Worm (Caenorhabditis elegans): ENCODE results near the gene prp-18.
"Not testable (repeated sequence)": the region's sequence is repeated elsewhere in the genome, so short reads cannot be mapped to it uniquely, and the experiment has no call there.

The prp-18 gene

DNA sequence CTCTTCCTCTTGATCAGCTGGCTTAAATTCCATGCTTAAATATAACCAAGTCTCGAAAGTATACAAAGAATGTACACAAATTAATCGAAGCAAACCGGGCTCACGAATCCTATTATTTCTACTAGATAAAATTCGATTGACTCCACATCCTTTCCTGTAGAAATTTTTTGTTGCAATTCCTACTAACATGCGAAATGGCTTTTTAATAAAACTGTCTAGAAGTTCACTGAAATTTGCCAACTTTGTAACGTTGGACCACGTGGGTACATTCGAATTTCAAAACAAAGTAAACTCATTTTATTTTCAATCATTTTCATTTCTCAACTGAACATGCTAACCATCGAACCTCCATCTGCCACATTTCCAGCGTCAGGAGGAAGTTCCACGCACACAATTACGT is 10.9 kb upstream of the prp-18 start, which contains the start of gene ssp-32:
Gene ssp-32, plus strand, starts transcription at position 301 of the 400 bp plus-strand sequence.
- TF ChIP-seq unc-39 (tag; optimal IDR thresholded peaks at IDR 0.05) = no peak

DNA sequence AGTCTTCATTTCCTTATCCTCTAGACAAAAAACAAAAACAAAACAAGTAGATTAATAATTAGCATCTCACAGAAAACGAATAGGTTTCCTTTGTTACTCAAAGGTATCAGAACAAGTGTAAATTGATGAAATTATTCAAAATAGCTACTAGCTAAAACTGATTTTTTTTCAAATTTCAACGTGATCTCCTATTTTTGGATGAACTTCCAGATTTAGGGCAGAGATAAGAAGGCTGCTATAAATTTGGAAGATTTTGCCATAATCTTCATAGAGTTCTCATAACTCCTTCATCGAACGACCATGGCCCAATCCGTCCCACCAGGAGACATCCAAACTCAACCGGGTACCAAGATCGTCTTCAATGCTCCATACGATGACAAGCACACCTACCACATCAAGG is 10.1 kb upstream of the prp-18 start, which contains the start of gene msp-77:
Gene msp-77, plus strand, starts transcription at position 301 of the 400 bp plus-strand sequence.
- TF ChIP-seq elt-1, tbx-2, ztf-11 (tag; optimal IDR thresholded peaks at IDR 0.05): not testable (repeated sequence)

DNA sequence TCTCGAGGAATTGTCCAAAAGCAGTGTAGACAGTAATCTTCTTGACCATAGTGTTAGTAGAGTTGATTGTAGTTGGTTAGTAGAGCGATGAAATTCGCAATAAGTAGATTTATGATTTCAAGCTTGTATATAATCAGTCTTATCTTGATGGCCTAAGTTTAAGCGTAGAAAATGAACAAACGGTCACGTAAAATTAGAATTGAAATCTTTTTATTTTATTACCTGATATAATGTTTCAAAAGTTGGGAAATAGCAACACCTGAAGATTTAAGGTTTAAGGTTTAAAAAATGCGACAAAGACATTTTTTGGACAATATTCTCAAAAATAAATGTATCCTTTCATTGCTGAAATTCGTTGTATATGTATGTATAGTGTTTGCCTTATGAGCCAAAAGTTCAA is 9.5 kb upstream of the prp-18 start, which contains the start of gene sss-1:
Gene sss-1, minus strand, starts transcription at position 101 of the 400 bp plus-strand sequence.
- TF ChIP-seq nhr-11, ceh-82, lin-15B (tag; optimal IDR thresholded peaks at IDR 0.05): not testable (repeated sequence)

DNA sequence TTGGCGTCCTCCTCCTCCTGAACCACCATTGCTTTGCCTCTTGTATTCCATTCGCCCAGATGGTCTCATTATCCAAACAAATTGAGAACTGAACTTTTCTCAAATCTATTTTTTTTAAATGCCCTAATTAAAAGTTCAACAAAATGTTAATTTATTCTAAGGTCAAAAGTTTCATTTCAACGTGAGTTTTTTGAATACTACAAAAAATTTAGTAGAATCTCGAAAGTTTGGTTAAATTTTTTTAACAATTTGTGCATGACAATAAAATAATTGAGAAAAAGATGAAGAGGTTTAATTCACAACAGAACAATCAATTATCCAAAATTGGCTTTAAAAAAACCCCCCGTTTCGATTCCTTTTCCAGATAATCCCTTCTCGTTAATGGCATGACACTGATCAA is 7.8 kb upstream of the prp-18 start, which contains the start of gene F32B6.4:
Gene F32B6.4, minus strand, starts transcription at position 101 of the 400 bp plus-strand sequence.
- TF ChIP-seq nhr-237 (tag; optimal IDR thresholded peaks at IDR 0.05) = no peak
- TF ChIP-seq lin-39 (tag; optimal IDR thresholded peaks at IDR 0.05) = no peak
- no peak for TF ChIP-seq aly-2 (tag; optimal IDR thresholded peaks at IDR 0.05)
- no peak for TF ChIP-seq nhr-77 (tag; optimal IDR thresholded peaks at IDR 0.05)
- TF ChIP-seq ZK546.5 (tag; optimal IDR thresholded peaks at IDR 0.05) = no peak

DNA sequence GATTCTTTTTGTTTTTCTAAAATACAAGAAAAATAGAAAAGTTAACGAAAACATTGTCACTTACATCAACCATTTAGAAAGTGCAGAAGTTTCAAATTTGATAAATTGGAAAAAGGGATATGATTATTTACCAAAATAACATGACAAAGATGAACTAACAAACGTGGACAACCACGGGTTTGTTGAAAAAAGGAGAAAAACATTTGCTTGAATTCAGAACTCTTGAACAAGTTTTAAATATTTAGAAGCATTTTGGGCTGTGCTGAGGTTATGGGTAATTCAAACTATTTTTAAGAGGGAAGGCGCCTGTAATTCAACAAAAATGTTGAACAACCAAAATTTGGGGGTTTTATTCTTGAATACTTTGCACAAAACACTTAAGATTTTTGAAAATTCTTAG is 5.7 kb upstream of the prp-18 start, which contains the start of gene ttbk-3:
Gene ttbk-3, minus strand, starts transcription at position 101 of the 400 bp plus-strand sequence.
- no peak for TF ChIP-seq ztf-11 (tag; optimal IDR thresholded peaks at IDR 0.05)
- TF ChIP-seq ceh-16 (tag; optimal IDR thresholded peaks at IDR 0.05) = no peak
- no peak for TF ChIP-seq nhr-67 (tag; optimal IDR thresholded peaks at IDR 0.05)
- no peak for TF ChIP-seq ceh-82 (tag; optimal IDR thresholded peaks at IDR 0.05)
- TF ChIP-seq zag-1 (tag; optimal IDR thresholded peaks at IDR 0.05) = no peak
- no peak for TF ChIP-seq fos-1 (tag; optimal IDR thresholded peaks at IDR 0.05)
- TF ChIP-seq nhr-76 (tag; optimal IDR thresholded peaks at IDR 0.05) = no peak
- TF ChIP-seq unc-39 (tag; optimal IDR thresholded peaks at IDR 0.05) = no peak
- TF ChIP-seq hmg-11 (tag; optimal IDR thresholded peaks at IDR 0.05) = no peak
- no peak for TF ChIP-seq lin-15B (tag; optimal IDR thresholded peaks at IDR 0.05)
- no peak for TF ChIP-seq nhr-77 (tag; optimal IDR thresholded peaks at IDR 0.05)
- TF ChIP-seq elt-3 (tag; optimal IDR thresholded peaks at IDR 0.05) = no peak
- no peak for TF ChIP-seq aly-2 (tag; optimal IDR thresholded peaks at IDR 0.05)
- no peak for TF ChIP-seq nhr-237 (tag; optimal IDR thresholded peaks at IDR 0.05)
- no peak for TF ChIP-seq fkh-2 (tag; optimal IDR thresholded peaks at IDR 0.05)
- no peak for TF ChIP-seq daf-12 (tag; optimal IDR thresholded peaks at IDR 0.05)

DNA sequence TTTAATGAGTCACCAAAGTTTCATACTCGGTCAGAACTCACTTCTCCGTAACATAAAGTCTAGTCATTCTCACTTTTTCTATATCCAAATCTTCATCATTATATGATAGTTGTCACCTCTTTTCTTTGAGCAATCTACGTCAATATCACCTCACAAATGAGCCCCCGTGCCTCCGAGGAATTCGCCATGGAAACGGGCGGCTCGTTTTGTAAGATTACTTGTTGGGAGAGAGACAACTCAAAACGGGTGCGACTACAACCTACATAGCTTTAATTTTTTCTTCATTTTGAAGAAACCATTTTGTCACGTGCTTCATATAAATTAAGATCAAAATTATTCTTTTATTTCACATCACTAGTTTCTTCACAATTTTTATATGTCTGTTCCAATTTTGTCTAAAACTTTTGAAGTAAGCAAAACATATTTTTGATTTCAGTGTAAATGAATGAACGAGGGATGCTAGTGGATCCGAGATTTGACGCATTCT is 5.2 kb downstream of the prp-18 start, which contains the start of gene nhr-4:
Gene nhr-4, plus strand, starts transcription at position 437 of the 487 bp plus-strand sequence.
- no peak for TF ChIP-seq ztf-4 (tag; optimal IDR thresholded peaks at IDR 0.05)
- no peak for TF ChIP-seq unc-39 (tag; optimal IDR thresholded peaks at IDR 0.05)
- no peak for TF ChIP-seq pha-4 (tag; optimal IDR thresholded peaks at IDR 0.05)

DNA sequence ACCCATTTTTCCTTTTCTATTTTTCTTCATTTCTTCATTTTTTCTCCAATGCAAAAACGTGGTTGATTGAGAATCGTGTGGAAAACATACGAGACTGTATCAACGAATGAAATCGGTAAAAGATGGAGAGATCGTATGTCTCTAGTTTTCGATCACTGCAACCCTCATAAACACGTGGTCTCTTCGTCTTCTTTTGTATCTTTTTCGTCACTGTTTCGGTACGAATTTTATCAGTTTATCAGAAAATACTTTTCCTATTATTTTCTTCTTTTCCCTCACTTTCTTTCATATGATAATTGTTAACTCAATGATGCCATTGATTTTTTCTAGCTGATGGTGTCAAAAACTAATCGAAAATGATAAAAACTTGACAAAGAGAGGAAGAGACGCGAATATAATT is 8.5 kb downstream of the prp-18 start:
- peak; percentile 50 for TF ChIP-seq pqm-1 (tag; optimal IDR thresholded peaks at IDR 0.05)
- no peak for TF ChIP-seq nhr-237 (tag; optimal IDR thresholded peaks at IDR 0.05)
- TF ChIP-seq sea-2 (GFP tag; optimal IDR thresholded peaks at IDR 0.05) = no peak
- TF ChIP-seq ceh-28 (tag; optimal IDR thresholded peaks at IDR 0.05) = peak; percentile 14
- TF ChIP-seq jun-1 (tag; optimal IDR thresholded peaks at IDR 0.05) = peak; percentile 70
- TF ChIP-seq pha-4 (tag; optimal IDR thresholded peaks at IDR 0.05) = peak; percentile 53
- TF ChIP-seq nhr-43 (tag; optimal IDR thresholded peaks at IDR 0.05; ENCODE audit: poor library complexity, severe bottlenecking) = peak; percentile 87
- TF ChIP-seq nhr-11 (tag; optimal IDR thresholded peaks at IDR 0.05) = no peak
- TF ChIP-seq nhr-12 (tag; optimal IDR thresholded peaks at IDR 0.05) = no peak
- TF ChIP-seq elt-2 (tag; optimal IDR thresholded peaks at IDR 0.05) = peak; percentile 81
- peak; percentile 47 for TF ChIP-seq nhr-25 (tag; optimal IDR thresholded peaks at IDR 0.05)
- TF ChIP-seq nhr-76 (tag; optimal IDR thresholded peaks at IDR 0.05) = peak; percentile 17
- TF ChIP-seq elt-1 (tag; optimal IDR thresholded peaks at IDR 0.05) = no peak
- TF ChIP-seq nhr-23 (tag; optimal IDR thresholded peaks at IDR 0.05) = peak; percentile 58

Measured in whole organism, L3 larva.